Fruit fly (Drosophila melanogaster) whole organism, adult: ENCODE results near the gene CG14125.

Source experiments
- CG1620 ChIP-seq: fragments of 200-800 bp; sonication (Bioruptor generic); optimal IDR thresholded peaks from 2 replicates; lab custom pipeline; 2016; ENCODE audit warnings: missing biosample characterization, missing genetic modification characterization
- CG33017 ChIP-seq: fragments of 200-800 bp; sonication (Bioruptor generic); optimal IDR thresholded peaks from 2 replicates; lab custom pipeline; 2018; ENCODE audit warnings: missing biosample characterization, mild to moderate bottlenecking, missing genetic modification characterization, moderate library complexity
- CG7045 ChIP-seq: fragments of 200-800 bp; sonication (Bioruptor generic); optimal IDR thresholded peaks from 2 replicates; lab custom pipeline; 2017; ENCODE audit warnings: missing biosample characterization, mild to moderate bottlenecking, missing genetic modification characterization
- CG7101 ChIP-seq: fragments of 200-800 bp; sonication (Bioruptor generic); optimal IDR thresholded peaks from 2 replicates; lab custom pipeline; 2018; ENCODE audit warnings: missing biosample characterization, mild to moderate bottlenecking, missing genetic modification characterization, moderate library complexity
- Clk ChIP-seq: fragments of 200-800 bp; sonication (Bioruptor generic); optimal IDR thresholded peaks from 2 replicates; lab custom pipeline; 2017; ENCODE audit warnings: missing biosample characterization, missing genetic modification characterization
- Crg-1 ChIP-seq: fragments of 200-800 bp; sonication (Bioruptor generic); optimal IDR thresholded peaks from 2 replicates; lab custom pipeline; 2016; ENCODE audit warnings: missing biosample characterization, missing genetic modification characterization
- Hr96 ChIP-seq: fragments of 200-800 bp; sonication (Bioruptor generic); optimal IDR thresholded peaks from 2 replicates; lab custom pipeline; 2016; ENCODE audit warnings: missing biosample characterization, missing genetic modification characterization
- Mnt ChIP-seq: fragments of 200-800 bp; sonication (Bioruptor generic); optimal IDR thresholded peaks from 2 replicates; lab custom pipeline; 2016; ENCODE audit warnings: missing biosample characterization, mild to moderate bottlenecking, missing genetic modification characterization
- bab1 ChIP-seq: fragments of 200-800 bp; sonication (Bioruptor generic); optimal IDR thresholded peaks from 3 replicates; lab custom pipeline; 2019; ENCODE audit warnings: missing biosample characterization, mild to moderate bottlenecking, missing genetic modification characterization, moderate library complexity
- cnc ChIP-seq, 2 experiments: fragments of >200 bp; optimal IDR thresholded peaks; 2 replicates each; lab custom pipeline; 2017
- pad ChIP-seq: fragments of 200-800 bp; sonication (Bioruptor generic); optimal IDR thresholded peaks from 3 replicates; lab custom pipeline; 2017; ENCODE audit warnings: missing biosample characterization, missing genetic modification characterization, mild to moderate bottlenecking, moderate library complexity, missing genetic modification reagents

DNA sequence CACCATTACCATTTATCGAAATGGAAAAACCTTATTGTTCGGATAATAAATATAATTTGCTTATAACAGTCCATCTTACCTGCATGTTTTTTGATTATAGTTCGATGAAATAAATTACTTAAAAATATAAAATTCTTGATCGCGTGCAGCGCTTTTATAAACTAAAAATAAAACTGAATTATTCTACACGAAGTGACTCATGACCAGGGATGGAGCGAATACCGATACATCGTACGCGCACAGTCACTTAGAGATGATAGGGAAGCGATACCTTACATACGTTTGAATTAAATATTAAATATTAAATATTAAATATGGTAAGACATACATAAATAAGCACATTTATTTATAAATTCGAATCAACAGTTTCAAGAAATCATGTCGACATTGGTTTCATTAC, 18.3 kb downstream of the CG14125 start, which contains the start of gene viaf:
- TF ChIP-seq CG1620 (peak; percentile 27), CG7101 (tag; lab: Kevin White, UChicago) (peak; percentile 46), CG33017 (tag; lab: Kevin White, UChicago) (no peak), Mnt (GFP tag; lab: Kevin White, UChicago) (peak; percentile 53), CG7045 (GFP tag; lab: Kevin White, UChicago) (no peak), pad (GFP tag; lab: Kevin White, UChicago) (no peak), Clk (no peak), cnc (optimal IDR thresholded peaks at IDR 0.05; lab: Kevin White, UChicago) (no peak), Crg-1 (no peak), Hr96 (GFP tag; lab: Kevin White, UChicago) (no peak), bab1 (GFP tag; lab: Kevin White, UChicago) (peak; percentile 78)
